Fruit fly (Drosophila melanogaster) whole organism, embryonic: ENCODE measurements around the gene shd.
A peak's percentile ranks its signal among the peaks of the same experiment; 100 is the strongest.

ENCODE experiments used
- Atf6 ChIP-seq: fragments of 200-800 bp; sonication (Bioruptor generic); IDR thresholded peaks from 2 replicates; pipeline ENCODE4 v1.3.6; 2022; ENCODE audit warnings: missing biosample characterization, missing genetic modification characterization
- Awh ChIP-seq: fragments of 200-800 bp; sonication (Bioruptor generic); IDR thresholded peaks from 2 replicates; pipeline ENCODE4, ENCODE4 v1.3.6; 2022; ENCODE audit warnings: missing biosample characterization, missing genetic modification characterization
- CG10209 ChIP-seq: fragments of 200-800 bp; sonication (Bioruptor generic); optimal IDR thresholded peaks from 3 replicates; lab custom pipeline; 2017; ENCODE audit warnings: missing biosample characterization, mild to moderate bottlenecking, missing genetic modification characterization, missing genetic modification reagents
- CG10321 ChIP-seq: fragments of 200-800 bp; sonication (Bioruptor generic); IDR thresholded peaks from 2 replicates; pipeline ENCODE4 v1.3.6; 2022; ENCODE audit warnings: missing biosample characterization, missing genetic modification characterization
- CG10543 ChIP-seq: fragments of 200-800 bp; sonication (Bioruptor generic); optimal IDR thresholded peaks from 3 replicates; lab custom pipeline; 2017; ENCODE audit warnings: missing biosample characterization, mild to moderate bottlenecking, missing genetic modification characterization, moderate library complexity
- CG10959 ChIP-seq: fragments of 200-800 bp; sonication (Bioruptor generic); IDR thresholded peaks from 2 replicates; pipeline ENCODE4 v1.3.6; 2022; ENCODE audit warnings: missing biosample characterization, missing genetic modification characterization
- CG10979 ChIP-seq: fragments of 200-800 bp; sonication (Bioruptor generic); optimal IDR thresholded peaks from 2 replicates; lab custom pipeline; 2018; ENCODE audit warnings: missing biosample characterization, mild to moderate bottlenecking, missing genetic modification characterization, moderate library complexity
- CG11085 ChIP-seq: fragments of 200-800 bp; sonication (Bioruptor generic); IDR thresholded peaks from 2 replicates; pipeline ENCODE4 v1.3.6; 2022; ENCODE audit warnings: missing biosample characterization, missing genetic modification characterization
- CG12219 ChIP-seq: fragments of 200-800 bp; sonication (Bioruptor generic); optimal IDR thresholded peaks from 3 replicates; lab custom pipeline; 2018; ENCODE audit warnings: missing biosample characterization, mild to moderate bottlenecking, missing genetic modification characterization
- CG12744 ChIP-seq: fragments of 200-800 bp; sonication (Bioruptor generic); optimal IDR thresholded peaks from 2 replicates; lab custom pipeline; 2016; ENCODE audit warnings: missing biosample characterization, missing genetic modification characterization
- CG14050 ChIP-seq: fragments of 200-800 bp; sonication (Bioruptor generic); IDR thresholded peaks from 3 replicates; pipeline ENCODE4 v1.3.6; 2022; ENCODE audit warnings: missing biosample characterization, missing genetic modification characterization
- CG14965 ChIP-seq: fragments of 200-800 bp; sonication (Bioruptor generic); optimal IDR thresholded peaks from 2 replicates; lab custom pipeline; 2016; ENCODE audit warnings: missing biosample characterization, missing genetic modification characterization, borderline replicate concordance
- CG17829 ChIP-seq: fragments of 200-800 bp; optimal IDR thresholded peaks from 2 replicates; lab custom pipeline; 2019; ENCODE audit warnings: missing biosample characterization, mild to moderate bottlenecking, missing genetic modification characterization, moderate library complexity
- CG1792 ChIP-seq: fragments of 200-800 bp; sonication (Bioruptor generic); optimal IDR thresholded peaks from 2 replicates; lab custom pipeline; 2016; ENCODE audit warnings: missing biosample characterization, missing genetic modification characterization
- CG30403 ChIP-seq: fragments of 200-800 bp; sonication (Bioruptor generic); optimal IDR thresholded peaks from 3 replicates; lab custom pipeline; 2016; ENCODE audit warnings: missing biosample characterization, missing genetic modification characterization
- CG30431 ChIP-seq: fragments of 200-800 bp; sonication (Bioruptor generic); optimal IDR thresholded peaks from 2 replicates; lab custom pipeline; 2017; ENCODE audit warnings: missing biosample characterization, missing genetic modification characterization
- CG32772 ChIP-seq: fragments of 200-800 bp; sonication (Bioruptor generic); IDR thresholded peaks from 2 replicates; pipeline ENCODE4 v1.3.6; 2022; ENCODE audit warnings: missing biosample characterization, missing genetic modification characterization
- CG34376 ChIP-seq: fragments of 200-800 bp; sonication (Bioruptor generic); optimal IDR thresholded peaks from 2 replicates; lab custom pipeline; 2018; ENCODE audit warnings: missing biosample characterization, mild to moderate bottlenecking, missing genetic modification characterization
- CG5953 ChIP-seq: fragments of 200-800 bp; sonication (Bioruptor generic); IDR thresholded peaks from 2 replicates; pipeline ENCODE4 v1.3.6; 2022; ENCODE audit warnings: missing biosample characterization, missing genetic modification characterization
- CTCF ChIP-seq: fragments of 200-800 bp; sonication (Bioruptor generic); optimal IDR thresholded peaks from 2 replicates; lab custom pipeline; 2017; ENCODE audit warnings: missing biosample characterization, mild to moderate bottlenecking, missing genetic modification characterization, moderate library complexity
- CrebB ChIP-seq: fragments of 200-800 bp; sonication (Bioruptor generic); optimal IDR thresholded peaks from 3 replicates; lab custom pipeline; 2018; ENCODE audit warnings: missing biosample characterization, mild to moderate bottlenecking, missing genetic modification characterization
- Dip2 ChIP-seq: fragments of 200-800 bp; sonication (Bioruptor generic); IDR thresholded peaks from 2 replicates; pipeline ENCODE4 v1.3.6; 2022; ENCODE audit warnings: missing biosample characterization, missing genetic modification characterization
- Dip3 ChIP-seq: fragments of 200-800 bp; sonication (Bioruptor generic); optimal IDR thresholded peaks from 3 replicates; lab custom pipeline; 2016; ENCODE audit warnings: missing biosample characterization, missing genetic modification characterization
- HLH54F ChIP-seq: fragments of 200-800 bp; sonication (Bioruptor generic); optimal IDR thresholded peaks from 3 replicates; lab custom pipeline; 2016; ENCODE audit warnings: missing biosample characterization, missing genetic modification characterization
- Hey ChIP-seq: fragments of 200-800 bp; sonication (Bioruptor generic); optimal IDR thresholded peaks from 3 replicates; lab custom pipeline; 2018; ENCODE audit warnings: missing biosample characterization, mild to moderate bottlenecking, missing genetic modification characterization
- Hmr ChIP-seq: fragments of 200-800 bp; sonication (Bioruptor generic); optimal IDR thresholded peaks from 3 replicates; lab custom pipeline; 2017; ENCODE audit warnings: mild to moderate bottlenecking, missing biosample characterization, missing genetic modification reagents, missing genetic modification characterization
- NFAT ChIP-seq: fragments of 200-800 bp; sonication (Bioruptor generic); IDR thresholded peaks from 2 replicates; pipeline ENCODE4 v1.3.6; 2022; ENCODE audit warnings: missing biosample characterization, missing genetic modification characterization
- Ptx1 ChIP-seq: fragments of 200-800 bp; sonication (Bioruptor generic); IDR thresholded peaks from 2 replicates; pipeline ENCODE4 v1.3.6; 2022; ENCODE audit warnings: missing biosample characterization, missing genetic modification characterization
- Sox102F ChIP-seq: fragments of 200-800 bp; sonication (Bioruptor generic); optimal IDR thresholded peaks from 2 replicates; lab custom pipeline; 2018; ENCODE audit warnings: missing biosample characterization, mild to moderate bottlenecking, missing genetic modification characterization, moderate library complexity
- Ssrp ChIP-seq: fragments of 200-800 bp; sonication (Bioruptor generic); optimal IDR thresholded peaks from 2 replicates; lab custom pipeline; 2018; ENCODE audit warnings: missing biosample characterization, mild to moderate bottlenecking, missing genetic modification characterization, moderate library complexity
- az2 ChIP-seq: fragments of 200-800 bp; sonication (Bioruptor generic); optimal IDR thresholded peaks from 3 replicates; lab custom pipeline; 2016; ENCODE audit warnings: missing biosample characterization, missing genetic modification characterization
- br ChIP-seq: fragments of >200 bp; optimal IDR thresholded peaks from 2 replicates; lab custom pipeline; 2017
- dpn ChIP-seq, 2 experiments: fragments of 200-800 bp; sonication (Bioruptor generic); optimal IDR thresholded peaks; 3 replicates each; lab custom pipeline; 2016; ENCODE audit warnings: missing biosample characterization in 2 of 2, missing genetic modification characterization in 2 of 2
- h ChIP-seq: fragments of >200 bp; optimal IDR thresholded peaks from 2 replicates; lab custom pipeline; 2017
- hb ChIP-seq: fragments of 200-800 bp; sonication (Bioruptor generic); IDR thresholded peaks from 3 replicates; pipeline ENCODE4 v1.3.6; 2022; ENCODE audit warnings: missing biosample characterization, missing genetic modification characterization; ENCODE audit not compliant: partially characterized antibody
- her ChIP-seq: fragments of 200-800 bp; sonication (Bioruptor generic); optimal IDR thresholded peaks from 2 replicates; lab custom pipeline; 2016; ENCODE audit warnings: missing biosample characterization, missing genetic modification characterization
- hkb ChIP-seq, 2 experiments: fragments of 200-800 bp in 1 of 2; fragments of >200 bp in 1 of 2; sonication (Bioruptor generic) in 1 of 2; IDR thresholded peaks in 1 of 2; optimal IDR thresholded peaks in 1 of 2; 2 replicates each; pipeline versions ENCODE4 v1.3.6 to Lab custom; 2017 to 2022; ENCODE audit warnings: missing biosample characterization in 1 of 2, missing genetic modification characterization in 1 of 2
- nmo ChIP-seq: fragments of 200-800 bp; sonication (Bioruptor generic); optimal IDR thresholded peaks from 2 replicates; lab custom pipeline; 2018; ENCODE audit warnings: missing biosample characterization, mild to moderate bottlenecking, missing genetic modification characterization, moderate library complexity
- otp ChIP-seq: fragments of 200-800 bp; sonication (Bioruptor generic); IDR thresholded peaks from 3 replicates; pipeline ENCODE4, ENCODE4 v1.3.6; 2022; ENCODE audit warnings: missing biosample characterization, missing genetic modification characterization
- ranshi ChIP-seq: fragments of 200-800 bp; sonication (Bioruptor generic); IDR thresholded peaks from 2 replicates; pipeline ENCODE4 v1.3.6; 2022; ENCODE audit warnings: missing biosample characterization, missing genetic modification characterization
- run ChIP-seq: fragments of 200-800 bp; sonication (Bioruptor generic); optimal IDR thresholded peaks from 3 replicates; lab custom pipeline; 2018; ENCODE audit warnings: missing biosample characterization, mild to moderate bottlenecking, missing genetic modification characterization
- salm ChIP-seq: fragments of 200-800 bp; sonication (Bioruptor generic); optimal IDR thresholded peaks from 2 replicates; lab custom pipeline; 2018; ENCODE audit warnings: missing biosample characterization, mild to moderate bottlenecking, missing genetic modification characterization
- scrt ChIP-seq: fragments of 200-800 bp; sonication (Bioruptor generic); optimal IDR thresholded peaks from 2 replicates; lab custom pipeline; 2018; ENCODE audit warnings: missing biosample characterization, mild to moderate bottlenecking, missing genetic modification characterization, moderate library complexity
- sens ChIP-seq: fragments of 200-800 bp; sonication (Bioruptor generic); peaks from one replicate; lab custom pipeline; 2016; ENCODE audit warnings: missing biosample characterization, missing genetic modification characterization
- sisA ChIP-seq: fragments of 200-800 bp; sonication (Bioruptor generic); IDR thresholded peaks from 2 replicates; pipeline ENCODE4 v1.3.6; 2022; ENCODE audit warnings: missing biosample characterization, missing genetic modification characterization
- sr ChIP-seq: fragments of 200-800 bp; sonication (Bioruptor generic); IDR thresholded peaks from 3 replicates; pipeline ENCODE4 v1.3.6; 2022; ENCODE audit warnings: missing biosample characterization, missing genetic modification characterization
- stc ChIP-seq: fragments of 200-800 bp; sonication (Bioruptor generic); IDR thresholded peaks from 2 replicates; pipeline ENCODE4 v1.3.6; 2022; ENCODE audit warnings: missing biosample characterization, missing genetic modification characterization
- sug ChIP-seq: fragments of 200-800 bp; optimal IDR thresholded peaks from 2 replicates; lab custom pipeline; 2019; ENCODE audit warnings: missing biosample characterization, mild to moderate bottlenecking, missing genetic modification characterization, moderate library complexity
- tgo ChIP-seq: fragments of 200-800 bp; sonication (Bioruptor generic); IDR thresholded peaks from 3 replicates; pipeline ENCODE4 v1.3.6; 2022; ENCODE audit warnings: missing biosample characterization, missing genetic modification characterization
- tup ChIP-seq: fragments of 200-800 bp; sonication (Bioruptor generic); optimal IDR thresholded peaks from 2 replicates; lab custom pipeline; 2016; ENCODE audit warnings: missing biosample characterization, mild to moderate bottlenecking, missing genetic modification characterization, moderate library complexity
- vnd ChIP-seq: fragments of 200-800 bp; sonication (Bioruptor generic); IDR thresholded peaks from 3 replicates; pipeline ENCODE4 v1.3.6; 2022; ENCODE audit warnings: missing biosample characterization, missing genetic modification characterization; ENCODE audit not compliant: partially characterized antibody

Gene shd

DNA sequence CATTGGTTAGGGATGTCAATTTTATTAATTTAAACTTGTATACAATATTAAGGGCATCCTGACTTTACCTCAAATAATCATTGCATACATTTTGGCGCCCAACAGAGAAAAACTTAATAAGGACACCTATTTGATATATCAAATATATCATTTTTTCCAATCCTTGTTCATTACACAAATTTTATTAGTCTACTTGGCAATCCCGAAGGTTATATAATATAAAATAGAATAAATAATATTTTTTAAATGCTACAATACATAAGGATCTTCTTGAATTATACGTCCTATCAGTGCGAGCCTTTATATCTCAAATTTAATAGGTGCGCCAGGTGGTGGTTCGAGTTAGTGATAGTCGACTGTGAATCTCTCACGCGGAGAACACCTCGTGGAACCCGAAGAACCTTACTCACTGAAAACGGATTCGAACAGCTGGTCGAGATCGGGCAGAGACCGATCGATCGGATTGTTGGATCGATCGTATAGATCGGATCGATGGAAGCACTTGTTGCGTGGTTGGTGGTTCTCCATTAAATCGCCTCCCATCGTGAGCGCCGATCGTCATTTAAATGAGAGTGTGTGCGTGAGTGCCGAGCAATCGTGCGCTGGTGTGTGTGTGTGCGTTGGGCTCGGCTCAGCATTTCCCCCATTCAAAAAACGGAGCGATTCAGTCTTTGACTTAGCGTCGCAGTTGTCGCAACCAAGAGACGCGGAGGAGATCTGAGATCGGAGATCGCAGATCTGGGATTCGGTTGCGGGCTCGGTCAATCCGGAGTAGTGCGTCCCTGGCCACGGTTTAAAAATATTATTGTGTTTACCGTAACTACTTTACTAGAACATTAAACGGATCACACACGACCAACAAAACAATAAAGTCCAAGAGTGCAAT, at the start of gene shd (continued):
- TF ChIP-seq CG10209 (peak; percentile 61), HLH54F (no peak), otp (GFP tag; lab: Robert Waterston, UW) (no peak), h (lab: Kevin White, UChicago) (no peak), dpn (GFP tag; optimal IDR thresholded peaks at IDR 0.05; lab: Kevin White, UChicago) (peak in 1 of 2 experiments; percentile 21), sr (GFP tag; lab: Robert Waterston, UW) (no peak), sisA (GFP tag; lab: Robert Waterston, UW) (0 out of 2 replicates have a peak, but pooled peaks have one; percentile 11), CG32772 (GFP tag; lab: Robert Waterston, UW) (no peak), Dip3 (GFP tag; lab: Kevin White, UChicago) (no peak), CG5953 (GFP tag; lab: Robert Waterston, UW) (no peak), br (lab: Kevin White, UChicago) (no peak), CG1792 (GFP tag; lab: Kevin White, UChicago) (no peak), her (GFP tag; lab: Kevin White, UChicago) (no peak), sug (tag; lab: Kevin White, UChicago) (peak; percentile 65), tgo (GFP tag; lab: Robert Waterston, UW) (no peak), sens (GFP tag; lab: Kevin White, UChicago) (peak; percentile 51), NFAT (GFP tag; lab: Robert Waterston, UW) (no peak), scrt (no peak), nmo (GFP tag; lab: Kevin White, UChicago) (peak; percentile 40), CTCF (GFP tag; lab: Kevin White, UChicago) (no peak), salm (no peak), Ptx1 (GFP tag; lab: Robert Waterston, UW) (no peak), Sox102F (GFP tag; lab: Kevin White, UChicago) (no peak), CG14050 (GFP tag; lab: Robert Waterston, UW) (no peak), vnd (no peak), run (tag; lab: Kevin White, UChicago) (no peak), CG10543 (GFP tag; lab: Kevin White, UChicago) (peak; percentile 16), CG14965 (GFP tag; lab: Kevin White, UChicago) (no peak), CG34376 (GFP tag; lab: Kevin White, UChicago) (peak; percentile 57), ranshi (GFP tag; lab: Robert Waterston, UW) (no peak), Atf6 (no peak), Dip2 (GFP tag; lab: Robert Waterston, UW) (no peak), CG12219 (GFP tag; lab: Kevin White, UChicago) (no peak), CG17829 (tag; lab: Kevin White, UChicago) (peak; percentile 9), CG10959 (no peak), Hmr (GFP tag; lab: Kevin White, UChicago) (peak; percentile 16), CrebB (tag; lab: Kevin White, UChicago) (no peak), CG30403 (peak; percentile 45), Hey (tag; lab: Kevin White, UChicago) (no peak), CG11085 (no peak), hkb (optimal IDR thresholded peaks at IDR 0.05; lab: Kevin White, UChicago) (no peak), hkb (GFP tag; IDR thresholded peaks at IDR 0.05; lab: Robert Waterston, UW) (no peak), stc (GFP tag; lab: Robert Waterston, UW) (no peak), tup (GFP tag; lab: Kevin White, UChicago) (no peak), Awh (GFP tag; lab: Robert Waterston, UW) (0 out of 2 replicates have a peak, but pooled peaks have one; percentile 29), CG10979 (tag; lab: Kevin White, UChicago) (peak; percentile 9), hb (GFP tag; lab: Robert Waterston, UW) (no peak), CG12744 (GFP tag; lab: Kevin White, UChicago) (no peak), CG10321 (GFP tag; lab: Robert Waterston, UW) (no peak), az2 (GFP tag; lab: Kevin White, UChicago) (no peak), CG30431 (GFP tag; lab: Kevin White, UChicago) (peak; percentile 14), Ssrp (tag; lab: Kevin White, UChicago) (peak; percentile 49)
